Worm (Caenorhabditis elegans): ENCODE results near the gene B0353.1.

The B0353.1 gene

DNA sequence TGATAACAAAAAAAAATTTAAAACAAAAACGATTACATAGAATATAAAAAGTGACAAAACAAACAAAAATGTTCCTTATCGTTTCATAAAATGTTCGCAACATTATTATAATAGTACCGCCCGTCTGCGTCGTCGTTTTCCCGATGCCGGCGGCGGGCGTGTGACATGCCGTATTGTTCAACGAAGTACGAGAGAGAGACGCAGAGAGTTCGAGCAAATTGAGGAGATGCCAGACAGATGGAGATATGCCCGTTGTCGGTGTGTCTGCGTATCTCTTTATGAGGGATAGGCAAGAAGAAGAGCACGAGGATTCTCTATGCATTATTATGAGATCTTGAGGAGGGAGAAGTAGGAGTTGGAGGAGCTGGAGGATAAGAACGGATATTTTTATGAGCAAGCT is 68.0 kb downstream of the B0353.1 start (continued):
- TF ChIP-seq F33H1.4 (GFP tag; IDR thresholded peaks at IDR 0.05) (no peak), egl-44 (GFP tag; IDR thresholded peaks at IDR 0.05) (0 out of 2 replicates have a peak, but pooled peaks have one; percentile 72), Y53F4B.3 (GFP tag; IDR thresholded peaks at IDR 0.05) (no peak), ztf-25 (GFP tag; IDR thresholded peaks at IDR 0.05) (no peak), nhr-80 (tag; optimal IDR thresholded peaks at IDR 0.05) (peak; percentile 99), chd-7 (tag; optimal IDR thresholded peaks at IDR 0.05) (peak; percentile 73), mcd-1 (GFP tag; IDR thresholded peaks at IDR 0.05) (peak; percentile 70), F57C9.4 (tag; optimal IDR thresholded peaks at IDR 0.05) (no peak), bed-2 (GFP tag; IDR thresholded peaks at IDR 0.05) (no peak), Y67H2A.10 (GFP tag; conservative IDR thresholded peaks at IDR 0.05) (no peak), athp-1 (tag; optimal IDR thresholded peaks at IDR 0.05) (peak; percentile 44), rec-8 (tag; optimal IDR thresholded peaks at IDR 0.05) (no peak), hrde-1 (tag; optimal IDR thresholded peaks at IDR 0.05; ENCODE audit: borderline replicate concordance) (no peak), nfyb-1 (GFP tag; IDR thresholded peaks at IDR 0.05) (peak; percentile 74), attf-3 (GFP tag; conservative IDR thresholded peaks at IDR 0.05) (no peak), pbrm-1 (GFP tag; IDR thresholded peaks at IDR 0.05) (peak; percentile 67), snpc-4 (GFP tag; optimal IDR thresholded peaks at IDR 0.05) (no peak), snpc-4 (tag; optimal IDR thresholded peaks at IDR 0.05) (peak; percentile 56 to 78 (median 67)), lag-1 (GFP tag; IDR thresholded peaks at IDR 0.05) (no peak), die-1 (tag; optimal IDR thresholded peaks at IDR 0.05) (no peak), Y53G8AR.9 (GFP tag; conservative IDR thresholded peaks at IDR 0.05) (peak; percentile 53; the same call in 1 of the 2 replicates), snpc-1.3 (tag; optimal IDR thresholded peaks at IDR 0.05; ENCODE audit: insufficient read depth) (no peak), C06A6.2 (GFP tag; conservative IDR thresholded peaks at IDR 0.05) (peak; percentile 39; the same call in 1 of the 2 replicates), atf-7 (tag; optimal IDR thresholded peaks at IDR 0.05) (peak; percentile 62), lin-26 (GFP tag; IDR thresholded peaks at IDR 0.05) (peak; percentile 59; the same call in 1 of the 2 replicates), hmg-20 (GFP tag; IDR thresholded peaks at IDR 0.05) (peak; percentile 52; the same call in 1 of the 2 replicates), ccch-3 (GFP tag; optimal IDR thresholded peaks at IDR 0.05) (no peak), somi-1 (GFP tag; optimal IDR thresholded peaks at IDR 0.05) (peak; percentile 79), cebp-1 (GFP tag; IDR thresholded peaks at IDR 0.05) (peak; percentile 49; the same call in 1 of the 2 replicates), cebp-1 (tag; optimal IDR thresholded peaks at IDR 0.05) (peak; percentile 84), madf-8 (GFP tag; conservative IDR thresholded peaks at IDR 0.05) (no peak), sdz-38 (tag; optimal IDR thresholded peaks at IDR 0.05) (no peak), nfya-1 (tag; optimal IDR thresholded peaks at IDR 0.05; ENCODE audit: borderline replicate concordance, insufficient read depth) (no peak), xnd-1 (tag; optimal IDR thresholded peaks at IDR 0.05) (no peak), Y79H2A.3 (GFP tag; conservative IDR thresholded peaks at IDR 0.05) (no peak), ztf-18 (tag; optimal IDR thresholded peaks at IDR 0.05) (peak; percentile 74), F39B2.1 (GFP tag; IDR thresholded peaks at IDR 0.05) (no peak), lir-1 (GFP tag; conservative IDR thresholded peaks at IDR 0.05) (peak; percentile 37; the same call in 1 of the 2 replicates), ekl-4 (GFP tag; IDR thresholded peaks at IDR 0.05) (peak; percentile 60), hsf-1 (GFP tag; IDR thresholded peaks at IDR 0.05) (no peak), F37B4.10 (GFP tag; IDR thresholded peaks at IDR 0.05) (no peak), sea-2 (GFP tag; IDR thresholded peaks at IDR 0.05) (no peak), attf-5 (GFP tag; optimal IDR thresholded peaks at IDR 0.05) (peak; percentile 97), aptf-2 (GFP tag; conservative IDR thresholded peaks at IDR 0.05) (no peak), T26A5.8 (tag; optimal IDR thresholded peaks at IDR 0.05) (no peak), ztf-28 (GFP tag; IDR thresholded peaks at IDR 0.05) (no peak), madf-10 (tag; optimal IDR thresholded peaks at IDR 0.05) (peak; percentile 88), lin-54 (GFP tag; optimal IDR thresholded peaks at IDR 0.05) (peak; percentile 53), T07F8.4 (tag; optimal IDR thresholded peaks at IDR 0.05) (no peak)

Data from whole organism, young adult.